Worm (Caenorhabditis elegans) whole organism, midembryonic: ENCODE results near the gene B0403.3.

Experiments used
- T22C8.4 ChIP-seq: fragments of 200-800 bp; sonication (Bioruptor generic); IDR thresholded peaks from 2 replicates; pipeline ENCODE4 v1.3.6; 2022; ENCODE audit warnings: missing genetic modification characterization, missing compliant biosample characterization
- cog-1 ChIP-seq: sonication (generic microtip); optimal IDR thresholded peaks from 2 replicates; lab custom pipeline; 2016; ENCODE audit warnings: missing genetic modification characterization, missing compliant biosample characterization
- flt-1 ChIP-seq: fragments of 200-800 bp; sonication (Bioruptor generic); IDR thresholded peaks from 2 replicates; pipeline ENCODE4 v1.3.6; 2022; ENCODE audit warnings: missing genetic modification characterization, missing compliant biosample characterization
- klf-2 ChIP-seq: fragments of 200-800 bp; sonication (Bioruptor generic); conservative IDR thresholded peaks from 2 replicates; pipeline ENCODE4 v1.3.6; 2022; ENCODE audit warnings: missing genetic modification reagents, missing genetic modification characterization, missing compliant biosample characterization
- med-1 ChIP-seq: sonication (generic microtip); optimal IDR thresholded peaks from 2 replicates; lab custom pipeline; 2017; ENCODE audit warnings: missing genetic modification characterization, mild to moderate bottlenecking, missing compliant biosample characterization, antibody characterized with exemption, missing genetic modification reagents; ENCODE audit not compliant: insufficient read depth
- ref-1 ChIP-seq: fragments of 200-800 bp; sonication (Bioruptor generic); conservative IDR thresholded peaks from 2 replicates; pipeline ENCODE4 v1.3.6; 2022; ENCODE audit warnings: missing genetic modification reagents, missing genetic modification characterization, missing compliant biosample characterization
- tab-1 ChIP-seq: fragments of 200-800 bp; sonication (Bioruptor generic); IDR thresholded peaks from 2 replicates; pipeline ENCODE4 v1.3.6; 2022; ENCODE audit warnings: missing genetic modification characterization, missing compliant biosample characterization
- ztf-23 ChIP-seq: fragments of 200-800 bp; sonication (Bioruptor generic); IDR thresholded peaks from 2 replicates; pipeline ENCODE4 v1.3.6; 2022; ENCODE audit warnings: missing genetic modification reagents, missing genetic modification characterization, missing compliant biosample characterization
- ztf-29 ChIP-seq: fragments of 200-800 bp; sonication (Bioruptor generic); IDR thresholded peaks from 2 replicates; pipeline ENCODE4 v1.3.6; 2022; ENCODE audit warnings: missing genetic modification reagents, missing genetic modification characterization, missing compliant biosample characterization

DNA sequence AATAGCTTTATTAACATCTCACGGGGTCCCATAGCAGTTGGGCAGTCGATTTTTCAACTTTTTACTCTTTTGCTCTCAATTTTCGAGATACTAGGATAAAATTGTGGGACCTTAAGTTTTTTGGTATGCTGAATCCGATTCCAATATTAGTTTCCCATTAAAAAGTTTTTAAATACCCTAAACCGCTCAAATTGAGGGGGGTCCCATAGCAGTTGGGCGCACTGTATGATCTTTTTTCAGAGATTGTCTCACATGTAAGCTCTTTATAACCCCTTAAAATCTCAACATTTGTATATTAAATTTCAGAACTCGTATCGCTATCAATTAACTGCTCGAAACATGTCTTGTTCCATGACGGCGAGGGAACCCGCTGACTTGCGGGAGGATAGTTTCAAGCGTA, 43.0 kb upstream of the B0403.3 start, which contains the start of gene C36B7.2:
- TF ChIP-seq ztf-29 (GFP tag; lab: Robert Waterston, UW) (no peak), T22C8.4 (GFP tag; lab: Robert Waterston, UW) (no peak), flt-1 (no peak), ztf-23 (GFP tag; lab: Robert Waterston, UW) (no peak), med-1 (GFP tag; lab: Kevin White, UChicago) (no peak), ref-1 (GFP tag; lab: Robert Waterston, UW) (no peak), tab-1 (no peak), klf-2 (GFP tag; lab: Robert Waterston, UW) (no peak), cog-1 (no peak)
